Worm (Caenorhabditis elegans): ENCODE data around the gene thoc-5.

ce11 chrIII:5379879-5380331, 30.7 kb upstream of the thoc-5 start, which contains the start of gene paqr-2:
- TF ChIP-seq C06A6.2 (GFP tag; conservative IDR thresholded peaks at IDR 0.05) = no peak
- TF ChIP-seq let-526 (GFP tag; IDR thresholded peaks at IDR 0.05) = no peak
- TF ChIP-seq nhr-120 (GFP tag; IDR thresholded peaks at IDR 0.05) = no peak

Measured in whole organism, young adult.